Worm (Caenorhabditis elegans): Measurements from ENCODE around the gene F14D7.3.

DNA sequence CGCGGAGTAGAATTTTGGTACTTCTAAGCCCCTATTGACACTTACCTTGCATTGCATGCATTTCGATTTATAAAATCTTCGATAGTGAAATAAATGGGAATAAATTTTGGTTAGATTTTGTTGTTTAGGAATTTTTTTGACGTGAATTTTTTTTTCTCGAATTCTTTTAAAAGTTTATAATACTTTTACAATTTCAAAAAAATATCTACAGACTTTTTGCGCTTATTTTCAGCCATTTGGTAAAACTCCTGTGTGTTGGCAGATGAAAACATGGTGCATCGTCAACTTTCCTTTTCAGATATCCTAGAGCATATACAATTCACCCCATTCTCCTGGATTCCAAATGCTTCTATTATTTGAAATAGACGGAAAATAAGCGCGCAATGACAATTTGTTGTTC is 6.0 kb upstream of the F14D7.3 start, which contains the start of gene F14D7.18:
- TF ChIP-seq ama-1 (optimal IDR thresholded peaks at IDR 0.05) (no peak), F13C5.2 (tag; optimal IDR thresholded peaks at IDR 0.05) (no peak), tra-4 (tag; optimal IDR thresholded peaks at IDR 0.05) (no peak), hmg-4 (GFP tag; optimal IDR thresholded peaks at IDR 0.05) (no peak), ceh-13 (GFP tag; optimal IDR thresholded peaks at IDR 0.05) (no peak), pes-1 (GFP tag; IDR thresholded peaks at IDR 0.05) (no peak), hmbx-1 (tag; optimal IDR thresholded peaks at IDR 0.05) (no peak), tbx-11 (GFP tag; IDR thresholded peaks at IDR 0.05) (no peak), hnd-1 (tag; optimal IDR thresholded peaks at IDR 0.05) (no peak), flt-1 (GFP tag; IDR thresholded peaks at IDR 0.05) (no peak)
